Fruit fly (Drosophila melanogaster) whole organism, embryonic: ENCODE data around the gene COX7AL2.

Experiments
- Adf1 ChIP-seq: fragments of 200-800 bp; sonication (Bioruptor generic); IDR thresholded peaks from 2 replicates; pipeline ENCODE4 v1.3.6; 2022; ENCODE audit warnings: missing biosample characterization, missing genetic modification characterization
- Atf6 ChIP-seq: fragments of 200-800 bp; sonication (Bioruptor generic); IDR thresholded peaks from 2 replicates; pipeline ENCODE4 v1.3.6; 2022; ENCODE audit warnings: missing biosample characterization, missing genetic modification characterization
- Awh ChIP-seq: fragments of 200-800 bp; sonication (Bioruptor generic); IDR thresholded peaks from 2 replicates; pipeline ENCODE4, ENCODE4 v1.3.6; 2022; ENCODE audit warnings: missing biosample characterization, missing genetic modification characterization
- CG10543 ChIP-seq: fragments of 200-800 bp; sonication (Bioruptor generic); optimal IDR thresholded peaks from 3 replicates; lab custom pipeline; 2017; ENCODE audit warnings: missing biosample characterization, mild to moderate bottlenecking, missing genetic modification characterization, moderate library complexity
- CG12769 ChIP-seq: fragments of 200-800 bp; sonication (Bioruptor generic); optimal IDR thresholded peaks from 2 replicates; lab custom pipeline; 2019; ENCODE audit warnings: missing biosample characterization, mild to moderate bottlenecking, missing genetic modification characterization, moderate library complexity
- CG14014 ChIP-seq: fragments of 200-800 bp; sonication (Bioruptor generic); IDR thresholded peaks from 2 replicates; pipeline ENCODE4 v1.3.6; 2022; ENCODE audit warnings: missing biosample characterization, missing genetic modification characterization
- CG16863 ChIP-seq: fragments of 200-800 bp; sonication (Bioruptor generic); optimal IDR thresholded peaks from 3 replicates; lab custom pipeline; 2016; ENCODE audit warnings: missing biosample characterization, missing genetic modification characterization
- CG32767 ChIP-seq: fragments of 200-800 bp; sonication (Bioruptor generic); IDR thresholded peaks from 2 replicates; pipeline ENCODE4 v1.3.6; 2022; ENCODE audit warnings: missing biosample characterization, missing genetic modification characterization
- CG3995 ChIP-seq: fragments of 200-800 bp; sonication (Bioruptor generic); optimal IDR thresholded peaks from 3 replicates; lab custom pipeline; 2016; ENCODE audit warnings: missing biosample characterization, missing genetic modification characterization
- CG42726 ChIP-seq: fragments of 200-800 bp; sonication (Bioruptor generic); IDR thresholded peaks from 2 replicates; pipeline ENCODE4 v1.3.6; 2022; ENCODE audit warnings: missing biosample characterization, missing genetic modification characterization; ENCODE audit not compliant: partially characterized antibody
- CG4282 ChIP-seq: fragments of 200-800 bp; sonication (Bioruptor generic); optimal IDR thresholded peaks from 2 replicates; lab custom pipeline; 2016; ENCODE audit warnings: missing biosample characterization, missing genetic modification characterization
- CG6175 ChIP-seq: fragments of 200-800 bp; sonication (Bioruptor generic); IDR thresholded peaks from 3 replicates; pipeline ENCODE4 v1.3.6; 2022; ENCODE audit warnings: missing biosample characterization, missing genetic modification characterization
- CG8290 ChIP-seq, 3 experiments: fragments of 200-800 bp; sonication (Bioruptor generic); optimal IDR thresholded peaks; 2 replicates each; lab custom pipeline; 2016 to 2019; ENCODE audit warnings: missing biosample characterization in 3 of 3, missing genetic modification characterization in 3 of 3, mild to moderate bottlenecking in 2 of 3, moderate library complexity in 1 of 3
- Dfd ChIP-seq, 2 experiments: fragments of >200 bp; optimal IDR thresholded peaks; 2 replicates each; lab custom pipeline; 2017; ENCODE audit warnings: missing biosample characterization in 2 of 2, missing genetic modification characterization in 2 of 2
- Eip74EF ChIP-seq, 2 experiments: fragments of 200-800 bp in 1 of 2; fragments of >200 bp in 1 of 2; sonication (Bioruptor generic) in 1 of 2; optimal IDR thresholded peaks; 2 replicates each; lab custom pipeline; 2017 to 2019; ENCODE audit warnings: missing biosample characterization in 2 of 2, missing genetic modification characterization in 2 of 2, mild to moderate bottlenecking in 1 of 2, moderate library complexity in 1 of 2
- Gsc ChIP-seq: fragments of 200-800 bp; sonication (Bioruptor generic); IDR thresholded peaks from 2 replicates; pipeline ENCODE4 v1.3.6; 2022; ENCODE audit warnings: missing biosample characterization, missing genetic modification characterization
- Kr ChIP-seq: fragments of 200-800 bp; sonication (Bioruptor generic); optimal IDR thresholded peaks from 2 replicates; lab custom pipeline; 2017; ENCODE audit warnings: missing biosample characterization, mild to moderate bottlenecking, missing genetic modification characterization
- MBD-R2 ChIP-seq: fragments of 200-800 bp; sonication (Bioruptor generic); IDR thresholded peaks from 2 replicates; pipeline ENCODE4 v1.3.6; 2022; ENCODE audit warnings: missing biosample characterization, missing genetic modification characterization
- MTF-1 ChIP-seq: fragments of 200-800 bp; sonication (Bioruptor generic); optimal IDR thresholded peaks from 2 replicates; lab custom pipeline; 2018; ENCODE audit warnings: missing biosample characterization, mild to moderate bottlenecking, missing genetic modification characterization, borderline replicate concordance
- Med ChIP-seq: fragments of 200-800 bp; sonication (Bioruptor generic); peaks from one replicate; lab custom pipeline; 2016; ENCODE audit warnings: missing biosample characterization, missing genetic modification characterization, mild to moderate bottlenecking, inconsistent platforms, moderate library complexity
- Opbp ChIP-seq: fragments of 200-800 bp; sonication (Bioruptor generic); IDR thresholded peaks from 3 replicates; pipeline ENCODE4 v1.3.6; 2022; ENCODE audit warnings: missing biosample characterization, missing genetic modification characterization; ENCODE audit not compliant: partially characterized antibody
- PHDP ChIP-seq: fragments of 200-800 bp; sonication (Bioruptor generic); optimal IDR thresholded peaks from 3 replicates; lab custom pipeline; 2018; ENCODE audit warnings: missing biosample characterization, mild to moderate bottlenecking, missing genetic modification characterization, moderate library complexity
- Ptx1 ChIP-seq: fragments of 200-800 bp; sonication (Bioruptor generic); IDR thresholded peaks from 2 replicates; pipeline ENCODE4 v1.3.6; 2022; ENCODE audit warnings: missing biosample characterization, missing genetic modification characterization
- Scr ChIP-seq: fragments of 200-800 bp; sonication (Bioruptor generic); IDR thresholded peaks from 2 replicates; pipeline ENCODE4 v1.3.6; 2022; ENCODE audit warnings: missing biosample characterization, missing genetic modification characterization; ENCODE audit not compliant: partially characterized antibody
- abd-A ChIP-seq: fragments of 200-800 bp; sonication (Bioruptor generic); optimal IDR thresholded peaks from 3 replicates; lab custom pipeline; 2019; ENCODE audit warnings: missing biosample characterization, mild to moderate bottlenecking, missing genetic modification characterization, moderate library complexity
- aop ChIP-seq: fragments of 200-800 bp; sonication (Bioruptor generic); IDR thresholded peaks from 2 replicates; pipeline ENCODE4 v1.3.6; 2022; ENCODE audit warnings: missing biosample characterization, missing genetic modification characterization
- cg ChIP-seq: fragments of 200-800 bp; sonication (Bioruptor generic); optimal IDR thresholded peaks from 3 replicates; lab custom pipeline; 2019; ENCODE audit warnings: missing biosample characterization, mild to moderate bottlenecking, missing genetic modification characterization, moderate library complexity
- chinmo ChIP-seq: fragments of 200-800 bp; sonication (Bioruptor generic); IDR thresholded peaks from 4 replicates; pipeline ENCODE4 v1.3.6; 2022; ENCODE audit warnings: missing biosample characterization, missing genetic modification characterization; ENCODE audit not compliant: partially characterized antibody
- chm ChIP-seq: fragments of 200-800 bp; sonication (Bioruptor generic); IDR thresholded peaks from 2 replicates; pipeline ENCODE4 v1.3.6; 2022; ENCODE audit warnings: missing biosample characterization, missing genetic modification characterization
- ci ChIP-seq: fragments of 200-800 bp; sonication (Bioruptor generic); IDR thresholded peaks from 3 replicates; pipeline ENCODE4 v1.3.6; 2022; ENCODE audit warnings: missing biosample characterization, missing genetic modification characterization
- crol ChIP-seq: fragments of 200-800 bp; sonication (Bioruptor generic); IDR thresholded peaks from 2 replicates; pipeline ENCODE4 v1.3.6; 2022; ENCODE audit warnings: missing biosample characterization, missing genetic modification characterization
- disco-r ChIP-seq: fragments of 200-800 bp; sonication (Bioruptor generic); optimal IDR thresholded peaks from 2 replicates; lab custom pipeline; 2016; ENCODE audit warnings: missing biosample characterization, missing genetic modification characterization
- fd64A ChIP-seq: fragments of 200-800 bp; sonication (Bioruptor generic); optimal IDR thresholded peaks from 3 replicates; lab custom pipeline; 2018; ENCODE audit warnings: missing biosample characterization, mild to moderate bottlenecking, missing genetic modification characterization
- lmd ChIP-seq: fragments of 200-800 bp; sonication (Bioruptor generic); IDR thresholded peaks from 2 replicates; pipeline ENCODE4 v1.3.6; 2022; ENCODE audit warnings: missing biosample characterization, missing genetic modification characterization
- oc ChIP-seq: fragments of 200-800 bp; sonication (Bioruptor generic); optimal IDR thresholded peaks from 2 replicates; lab custom pipeline; 2018; ENCODE audit warnings: missing biosample characterization, mild to moderate bottlenecking, missing genetic modification characterization, moderate library complexity
- odd ChIP-seq: fragments of 200-800 bp; sonication (Bioruptor generic); optimal IDR thresholded peaks from 2 replicates; lab custom pipeline; 2017; ENCODE audit warnings: missing biosample characterization, mild to moderate bottlenecking, missing genetic modification characterization
- ranshi ChIP-seq: fragments of 200-800 bp; sonication (Bioruptor generic); IDR thresholded peaks from 2 replicates; pipeline ENCODE4 v1.3.6; 2022; ENCODE audit warnings: missing biosample characterization, missing genetic modification characterization
- sd ChIP-seq: fragments of 200-800 bp; sonication (Bioruptor generic); optimal IDR thresholded peaks from 3 replicates; lab custom pipeline; 2018; ENCODE audit warnings: missing biosample characterization, mild to moderate bottlenecking, missing genetic modification characterization, moderate library complexity
- slbo ChIP-seq: fragments of 200-800 bp; sonication (Bioruptor generic); IDR thresholded peaks from 2 replicates; pipeline ENCODE4 v1.3.6; 2022; ENCODE audit warnings: missing biosample characterization, missing genetic modification characterization
- so ChIP-seq: fragments of 200-800 bp; sonication (Bioruptor generic); IDR thresholded peaks from 3 replicates; pipeline ENCODE4 v1.3.6; 2022; ENCODE audit warnings: missing biosample characterization, missing genetic modification characterization
- sr ChIP-seq: fragments of 200-800 bp; sonication (Bioruptor generic); IDR thresholded peaks from 3 replicates; pipeline ENCODE4 v1.3.6; 2022; ENCODE audit warnings: missing biosample characterization, missing genetic modification characterization
- twi ChIP-seq: fragments of 200-800 bp; optimal IDR thresholded peaks from 2 replicates; lab custom pipeline; 2019; ENCODE audit warnings: missing biosample characterization, mild to moderate bottlenecking, missing genetic modification characterization, moderate library complexity
- vvl ChIP-seq: fragments of 200-800 bp; sonication (Bioruptor generic); IDR thresholded peaks from 2 replicates; pipeline ENCODE4 v1.3.6; 2022; ENCODE audit warnings: missing biosample characterization, missing genetic modification characterization
- z ChIP-seq: fragments of 200-800 bp; sonication (Bioruptor generic); IDR thresholded peaks from 3 replicates; pipeline ENCODE4 v1.3.6; 2022; ENCODE audit warnings: missing biosample characterization, missing genetic modification characterization
- zen2 ChIP-seq: fragments of 200-800 bp; sonication (Bioruptor generic); IDR thresholded peaks from 3 replicates; pipeline ENCODE4 v1.3.6; 2022; ENCODE audit warnings: missing biosample characterization, missing genetic modification characterization; ENCODE audit not compliant: partially characterized antibody
- zfh1 ChIP-seq: fragments of 200-800 bp; sonication (Bioruptor generic); IDR thresholded peaks from 3 replicates; pipeline ENCODE4 v1.3.6; 2022; ENCODE audit warnings: missing biosample characterization, missing genetic modification characterization

COX7AL2 gene

dm6 chr2L:2162729-2163567 lies 34.8 kb downstream of the COX7AL2 start (continued):
- no peak for TF ChIP-seq MTF-1 (GFP tag; lab: Kevin White, UChicago)

dm6 chr2L:2162281-2162680 lies 35.4 kb downstream of the COX7AL2 start:
- TF ChIP-seq cg (GFP tag; lab: Kevin White, UChicago) (peak; percentile 76), CG16863 (GFP tag; lab: Kevin White, UChicago) (no peak), sd (tag; lab: Kevin White, UChicago) (peak; percentile 97), oc (tag; lab: Kevin White, UChicago) (peak; percentile 56), CG3995 (no peak), sr (GFP tag; lab: Robert Waterston, UW) (peak; percentile 78), Kr (GFP tag; lab: Kevin White, UChicago) (no peak), Adf1 (GFP tag; lab: Robert Waterston, UW) (peak; percentile 43), zen2 (GFP tag; lab: Robert Waterston, UW) (0 out of 3 replicates have a peak, but pooled peaks have one; percentile 26), Dfd (GFP tag; optimal IDR thresholded peaks at IDR 0.05; lab: Kevin White, UChicago) (no peak), ci (GFP tag; lab: Robert Waterston, UW) (peak; percentile 32; the same call in 1 of the 3 replicates), CG10543 (GFP tag; lab: Kevin White, UChicago) (peak; percentile 48), lmd (no peak), Opbp (GFP tag; lab: Robert Waterston, UW) (0 out of 3 replicates have a peak, but pooled peaks have one; percentile 31), fd64A (GFP tag; lab: Kevin White, UChicago) (peak; percentile 11), Atf6 (no peak), chm (GFP tag; lab: Robert Waterston, UW) (peak; percentile 18), vvl (GFP tag; lab: Robert Waterston, UW) (peak; percentile 52; the same call in 1 of the 2 replicates), ranshi (GFP tag; lab: Robert Waterston, UW) (0 out of 2 replicates have a peak, but pooled peaks have one; percentile 1), CG32767 (GFP tag; lab: Robert Waterston, UW) (peak; percentile 79), CG8290 (GFP tag; optimal IDR thresholded peaks at IDR 0.05; lab: Kevin White, UChicago) (no peak), CG8290 (tag; optimal IDR thresholded peaks at IDR 0.05; lab: Kevin White, UChicago) (peak in 1 of 2 experiments; percentile 13), Scr (GFP tag; lab: Robert Waterston, UW) (peak; percentile 13; the same call in 1 of the 2 replicates), Eip74EF (GFP tag; optimal IDR thresholded peaks at IDR 0.05; lab: Kevin White, UChicago) (peak in 1 of 2 experiments; percentile 22), CG4282 (GFP tag; lab: Kevin White, UChicago) (no peak), Ptx1 (no peak), zfh1 (0 out of 3 replicates have a peak, but pooled peaks have one; percentile 7), disco-r (GFP tag; lab: Kevin White, UChicago) (no peak), abd-A (tag; lab: Kevin White, UChicago) (peak; percentile 72), Gsc (GFP tag; lab: Robert Waterston, UW) (no peak), odd (GFP tag; lab: Kevin White, UChicago) (no peak), z (GFP tag; lab: Robert Waterston, UW) (peak; percentile 49; the same call in 1 of the 3 replicates), Med (GFP tag; lab: Kevin White, UChicago) (peak; percentile 70), CG12769 (tag; lab: Kevin White, UChicago) (peak; percentile 85), PHDP (no peak), chinmo (peak; percentile 92), CG6175 (GFP tag; lab: Robert Waterston, UW) (no peak), CG14014 (GFP tag; lab: Robert Waterston, UW) (0 out of 2 replicates have a peak, but pooled peaks have one; percentile 11), crol (GFP tag; lab: Robert Waterston, UW) (peak; percentile 90), CG42726 (0 out of 2 replicates have a peak, but pooled peaks have one; percentile 34), Awh (GFP tag; lab: Robert Waterston, UW) (peak; percentile 29; the same call in 1 of the 2 replicates), aop (GFP tag; lab: Robert Waterston, UW) (peak; percentile 99), slbo (GFP tag; lab: Robert Waterston, UW) (peak; percentile 39), twi (tag; lab: Kevin White, UChicago) (peak; percentile 44), so (GFP tag; lab: Robert Waterston, UW) (no peak), MBD-R2 (GFP tag; lab: Robert Waterston, UW) (no peak)
